Worm (Caenorhabditis elegans) whole organism, mixed stage, embryonic: ENCODE results near the gene puf-8.

ENCODE experiments used
- bed-3 ChIP-seq: fragments of 200-800 bp; sonication (Bioruptor generic); optimal IDR thresholded peaks from 3 replicates; lab custom pipeline; 2018; ENCODE audit warnings: mild to moderate bottlenecking, missing genetic modification characterization, moderate library complexity, missing compliant biosample characterization
- blmp-1 ChIP-seq: fragments of 150-350 bp; optimal IDR thresholded peaks from 2 replicates; lab custom pipeline; 2014; ENCODE audit warnings: missing biosample characterization, missing genetic modification characterization
- ceh-39 ChIP-seq: fragments of 150-350 bp; optimal IDR thresholded peaks from 2 replicates; lab custom pipeline; 2014; ENCODE audit warnings: missing biosample characterization, missing genetic modification characterization
- ceh-43 ChIP-seq: fragments of 200-800 bp; sonication (Bioruptor generic); optimal IDR thresholded peaks from 2 replicates; lab custom pipeline; 2018; ENCODE audit warnings: mild to moderate bottlenecking, missing genetic modification characterization, moderate library complexity, missing compliant biosample characterization
- ces-1 ChIP-seq: fragments of 150-350 bp; optimal IDR thresholded peaks from 2 replicates; lab custom pipeline; 2014; ENCODE audit warnings: missing biosample characterization, missing genetic modification reagents, missing genetic modification characterization
- cnd-1 ChIP-seq: fragments of 200-800 bp; sonication (Bioruptor generic); optimal IDR thresholded peaks from 2 replicates; lab custom pipeline; 2018; ENCODE audit warnings: mild to moderate bottlenecking, missing genetic modification characterization, missing compliant biosample characterization
- elt-1 ChIP-seq: sonication (generic microtip); optimal IDR thresholded peaks from 2 replicates; lab custom pipeline; 2017; ENCODE audit warnings: missing genetic modification characterization, mild to moderate bottlenecking, missing compliant biosample characterization, antibody characterized with exemption, moderate library complexity, borderline replicate concordance; ENCODE audit not compliant: insufficient read depth
- ham-2 ChIP-seq: fragments of 200-800 bp; sonication (Bioruptor generic); optimal IDR thresholded peaks from 2 replicates; lab custom pipeline; 2018; ENCODE audit warnings: mild to moderate bottlenecking, missing genetic modification characterization, missing compliant biosample characterization
- lin-13 ChIP-seq: fragments of 150-350 bp; optimal IDR thresholded peaks from 2 replicates; lab custom pipeline; 2014; ENCODE audit warnings: missing biosample characterization, missing genetic modification characterization
- lin-32 ChIP-seq: fragments of 200-800 bp; sonication (Bioruptor generic); optimal IDR thresholded peaks from 2 replicates; lab custom pipeline; 2018; ENCODE audit warnings: mild to moderate bottlenecking, missing genetic modification characterization, missing compliant biosample characterization
- mls-2 ChIP-seq: sonication (generic microtip); optimal IDR thresholded peaks from 2 replicates; lab custom pipeline; 2016; ENCODE audit warnings: mild to moderate bottlenecking, missing genetic modification characterization, moderate library complexity, missing compliant biosample characterization
- nhr-12 ChIP-seq: fragments of 150-350 bp; optimal IDR thresholded peaks from 2 replicates; lab custom pipeline; 2014; ENCODE audit warnings: missing biosample characterization, missing genetic modification characterization
- nhr-2 ChIP-seq: fragments of 150-350 bp; optimal IDR thresholded peaks from 2 replicates; lab custom pipeline; 2014; ENCODE audit warnings: missing biosample characterization, missing genetic modification characterization
- nhr-28 ChIP-seq: fragments of 150-350 bp; optimal IDR thresholded peaks from 2 replicates; lab custom pipeline; 2014; ENCODE audit warnings: missing biosample characterization, missing genetic modification characterization
- pha-4 ChIP-seq: fragments of 150-350 bp; optimal IDR thresholded peaks from 2 replicates; lab custom pipeline; 2018; ENCODE audit warnings: missing biosample characterization, missing genetic modification reagents, missing genetic modification characterization
- snpc-4 ChIP-seq: fragments of 150-350 bp; optimal IDR thresholded peaks from 2 replicates; lab custom pipeline; 2014; ENCODE audit warnings: missing biosample characterization, missing genetic modification characterization
- sptf-1 ChIP-seq: sonication (generic microtip); optimal IDR thresholded peaks from 2 replicates; lab custom pipeline; 2017; ENCODE audit warnings: mild to moderate bottlenecking, missing genetic modification characterization, moderate library complexity, missing compliant biosample characterization
- tbx-8 ChIP-seq: fragments of 200-800 bp; sonication (Bioruptor generic); optimal IDR thresholded peaks from 2 replicates; lab custom pipeline; 2018; ENCODE audit warnings: mild to moderate bottlenecking, missing genetic modification characterization, moderate library complexity, missing compliant biosample characterization
- unc-39 ChIP-seq: fragments of 150-350 bp; optimal IDR thresholded peaks from 2 replicates; lab custom pipeline; 2014; ENCODE audit warnings: missing biosample characterization, missing genetic modification characterization
- ztf-11 ChIP-seq: fragments of 150-350 bp; optimal IDR thresholded peaks from 2 replicates; lab custom pipeline; 2014; ENCODE audit warnings: missing biosample characterization, missing genetic modification characterization

Gene puf-8

ce11 chrII:7251978-7252377 lies 46.1 kb downstream of the puf-8 start, which contains the start of the genes prx-13 and ada-2:
prx-13 (minus strand) TSS chrII:7252015.
ada-2 (plus strand) TSS chrII:7252259.
- TF ChIP-seq snpc-4 (tag; lab: Kevin White, UChicago) (no peak), unc-39 (tag; lab: Kevin White, UChicago) (no peak), ceh-39 (tag; lab: Kevin White, UChicago) (no peak), ztf-11 (tag; lab: Kevin White, UChicago) (no peak), tbx-8 (no peak), ceh-43 (GFP tag; lab: Kevin White, UChicago) (no peak), ces-1 (GFP tag; lab: Kevin White, UChicago) (no peak), elt-1 (no peak), nhr-12 (tag; lab: Kevin White, UChicago) (no peak), lin-32 (GFP tag; lab: Kevin White, UChicago) (no peak), blmp-1 (tag; lab: Kevin White, UChicago) (no peak), pha-4 (no peak), bed-3 (GFP tag; lab: Kevin White, UChicago) (no peak), nhr-2 (tag; lab: Kevin White, UChicago) (no peak), cnd-1 (tag; lab: Kevin White, UChicago) (no peak), lin-13 (tag; lab: Kevin White, UChicago) (no peak), ham-2 (GFP tag; lab: Kevin White, UChicago) (no peak), mls-2 (tag; lab: Kevin White, UChicago) (no peak), nhr-28 (tag; lab: Kevin White, UChicago) (no peak), sptf-1 (no peak)
